Fruit fly (Drosophila melanogaster): ENCODE measurements around the gene kon.
A peak's percentile ranks its signal among the peaks of the same experiment; 100 is the strongest.

kon gene

dm6 chr2L:18441220-18441619 is 62.6 kb downstream of the kon start (continued):
- peak in 1 of 2 experiments; percentile 6 for TF ChIP-seq insv (GFP tag; optimal IDR thresholded peaks at IDR 0.05)
- 0 out of 2 replicates have a peak, but pooled peaks have one; percentile 22 for TF ChIP-seq CG4360 (GFP tag; IDR thresholded peaks at IDR 0.05)
- peak; percentile 16 for TF ChIP-seq CG17359 (tag; optimal IDR thresholded peaks at IDR 0.05)
- TF ChIP-seq CG14710 (tag; optimal IDR thresholded peaks at IDR 0.05), result peak; percentile 23
- TF ChIP-seq ttk (GFP tag; IDR thresholded peaks at IDR 0.05), result peak; percentile 39; the same call in 1 of the 2 replicates
- peak; percentile 66; the same call in 1 of the 3 replicates for TF ChIP-seq CG7963 (GFP tag; IDR thresholded peaks at IDR 0.05; ENCODE audit: partially characterized antibody)
- no peak for TF ChIP-seq CG14667 (GFP tag; IDR thresholded peaks at IDR 0.05)
- TF ChIP-seq CG2875 (GFP tag; optimal IDR thresholded peaks at IDR 0.05), result peak; percentile 17
- TF ChIP-seq Ptx1 (GFP tag; IDR thresholded peaks at IDR 0.05), result peak; percentile 43; the same call in 1 of the 2 replicates
- TF ChIP-seq jumu (GFP tag; optimal IDR thresholded peaks at IDR 0.05), result no peak
- peak; percentile 39; the same call in 1 of the 3 replicates for TF ChIP-seq Dbx (GFP tag; IDR thresholded peaks at IDR 0.05)
- no peak for TF ChIP-seq CG12769 (tag; optimal IDR thresholded peaks at IDR 0.05)
- peak; percentile 64 for TF ChIP-seq slbo (GFP tag; IDR thresholded peaks at IDR 0.05)
- TF ChIP-seq HLH4C (GFP tag; IDR thresholded peaks at IDR 0.05; ENCODE audit: partially characterized antibody), result peak; percentile 52; the same call in 1 of the 3 replicates
- peak; percentile 35 for TF ChIP-seq Xbp1 (GFP tag; optimal IDR thresholded peaks at IDR 0.05)
- peak; percentile 32 for TF ChIP-seq HmgZ (tag; optimal IDR thresholded peaks at IDR 0.05)
- TF ChIP-seq CG9817 (tag; optimal IDR thresholded peaks at IDR 0.05), result peak; percentile 9
- peak; percentile 37; the same call in 1 of the 2 replicates for TF ChIP-seq CG11247 (GFP tag; IDR thresholded peaks at IDR 0.05)
- TF ChIP-seq rib (GFP tag; IDR thresholded peaks at IDR 0.05), result 0 out of 2 replicates have a peak, but pooled peaks have one; percentile 48
- TF ChIP-seq tio (GFP tag; optimal IDR thresholded peaks at IDR 0.05), result peak; percentile 4
- peak; percentile 18 for TF ChIP-seq pnt (GFP tag; optimal IDR thresholded peaks at IDR 0.05)
- TF ChIP-seq NFAT (GFP tag; IDR thresholded peaks at IDR 0.05), result peak; percentile 29; the same call in 1 of the 2 replicates
- 0 out of 2 replicates have a peak, but pooled peaks have one; percentile 40 for TF ChIP-seq sob (GFP tag; IDR thresholded peaks at IDR 0.05)
- no peak for TF ChIP-seq nerfin-1 (tag; optimal IDR thresholded peaks at IDR 0.05)
- TF ChIP-seq fu2 (GFP tag; optimal IDR thresholded peaks at IDR 0.05), result peak; percentile 28
- peak; percentile 26 for TF ChIP-seq lilli (GFP tag; optimal IDR thresholded peaks at IDR 0.05)
- 0 out of 3 replicates have a peak, but pooled peaks have one; percentile 13 for TF ChIP-seq Mrtf (GFP tag; IDR thresholded peaks at IDR 0.05)
- peak; percentile 41; the same call in 1 of the 2 replicates for TF ChIP-seq MBD-R2 (GFP tag; IDR thresholded peaks at IDR 0.05)
- TF ChIP-seq lmd (GFP tag; IDR thresholded peaks at IDR 0.05), result no peak
- TF ChIP-seq Fer3 (tag; optimal IDR thresholded peaks at IDR 0.05), result no peak
- TF ChIP-seq Myb (GFP tag; optimal IDR thresholded peaks at IDR 0.05), result peak; percentile 3
- TF ChIP-seq HLH3B (GFP tag; IDR thresholded peaks at IDR 0.05), result no peak
- TF ChIP-seq Lhr (GFP tag; optimal IDR thresholded peaks at IDR 0.05), result peak; percentile 31
- no peak for TF ChIP-seq CG34422 (GFP tag; IDR thresholded peaks at IDR 0.05)
- no peak for TF ChIP-seq Elba2 (GFP tag; optimal IDR thresholded peaks at IDR 0.05)
- TF ChIP-seq CG9876 (GFP tag; optimal IDR thresholded peaks at IDR 0.05), result no peak
- peak; percentile 42; the same call in 1 of the 3 replicates for TF ChIP-seq CG17361 (GFP tag; IDR thresholded peaks at IDR 0.05)
- no peak for TF ChIP-seq ara (GFP tag; IDR thresholded peaks at IDR 0.05)
- TF ChIP-seq Opbp (GFP tag; IDR thresholded peaks at IDR 0.05; ENCODE audit: partially characterized antibody), result peak; percentile 61; the same call in 1 of the 3 replicates
- peak; percentile 34; the same call in 1 of the 2 replicates for TF ChIP-seq CG17328 (GFP tag; IDR thresholded peaks at IDR 0.05)
- peak; percentile 43; the same call in 1 of the 2 replicates for TF ChIP-seq CG32532 (GFP tag; IDR thresholded peaks at IDR 0.05)
- TF ChIP-seq CG10321 (GFP tag; IDR thresholded peaks at IDR 0.05), result peak; percentile 15; the same call in 1 of the 2 replicates
- TF ChIP-seq lab (GFP tag; optimal IDR thresholded peaks at IDR 0.05), result peak; percentile 19
- TF ChIP-seq PHDP (tag; optimal IDR thresholded peaks at IDR 0.05), result peak; percentile 34
- TF ChIP-seq YL-1 (GFP tag; optimal IDR thresholded peaks at IDR 0.05), result peak; percentile 6
- TF ChIP-seq Sry-β (GFP tag; optimal IDR thresholded peaks at IDR 0.05), result no peak
- TF ChIP-seq Oaz (GFP tag; IDR thresholded peaks at IDR 0.05), result peak; percentile 36; the same call in 1 of the 2 replicates
- TF ChIP-seq pita (GFP tag; optimal IDR thresholded peaks at IDR 0.05), result peak; percentile 6
- TF ChIP-seq B-H2 (GFP tag; optimal IDR thresholded peaks at IDR 0.05), result peak; percentile 30
- TF ChIP-seq CG15514 (GFP tag; optimal IDR thresholded peaks at IDR 0.05), result no peak
